Fruit fly (Drosophila melanogaster) whole organism, embryonic: ENCODE measurements around the gene MESR6.

Experiments used
- BtbVII ChIP-seq: fragments of 200-800 bp; sonication (Bioruptor generic); optimal IDR thresholded peaks from 3 replicates; lab custom pipeline; 2017; ENCODE audit warnings: missing biosample characterization, mild to moderate bottlenecking, missing genetic modification characterization
- CG1024 ChIP-seq: fragments of 200-800 bp; sonication (Bioruptor generic); IDR thresholded peaks from 2 replicates; pipeline ENCODE4 v1.3.6; 2022; ENCODE audit warnings: missing biosample characterization, missing genetic modification characterization
- CG13624 ChIP-seq: fragments of 200-800 bp; sonication (Bioruptor generic); optimal IDR thresholded peaks from 2 replicates; lab custom pipeline; 2016; ENCODE audit warnings: missing biosample characterization, missing genetic modification characterization
- CG1529 ChIP-seq: fragments of 200-800 bp; sonication (Bioruptor generic); optimal IDR thresholded peaks from 3 replicates; lab custom pipeline; 2018; ENCODE audit warnings: missing biosample characterization, missing genetic modification characterization
- CG15479 ChIP-seq: fragments of 200-800 bp; sonication (Bioruptor generic); optimal IDR thresholded peaks from 3 replicates; lab custom pipeline; 2019; ENCODE audit warnings: missing biosample characterization, mild to moderate bottlenecking, missing genetic modification characterization, moderate library complexity
- CG1603 ChIP-seq: fragments of 200-800 bp; sonication (Bioruptor generic); optimal IDR thresholded peaks from 2 replicates; lab custom pipeline; 2019; ENCODE audit warnings: missing biosample characterization, mild to moderate bottlenecking, missing genetic modification characterization, moderate library complexity
- CG1647 ChIP-seq: fragments of 200-800 bp; sonication (Bioruptor generic); optimal IDR thresholded peaks from 3 replicates; lab custom pipeline; 2016; ENCODE audit warnings: missing biosample characterization, missing genetic modification characterization
- CG16813 ChIP-seq: fragments of 200-800 bp; sonication (Bioruptor generic); IDR thresholded peaks from 3 replicates; pipeline ENCODE4 v1.3.6; 2022; ENCODE audit warnings: missing biosample characterization, missing genetic modification characterization; ENCODE audit not compliant: partially characterized antibody
- CG2678 ChIP-seq: fragments of 200-800 bp; sonication (Bioruptor generic); optimal IDR thresholded peaks from 3 replicates; lab custom pipeline; 2019; ENCODE audit warnings: missing biosample characterization, mild to moderate bottlenecking, missing genetic modification characterization, moderate library complexity
- CG2875 ChIP-seq: fragments of 200-800 bp; sonication (Bioruptor generic); optimal IDR thresholded peaks from 2 replicates; lab custom pipeline; 2017; ENCODE audit warnings: missing biosample characterization, mild to moderate bottlenecking, missing genetic modification characterization, missing genetic modification reagents
- CG31224 ChIP-seq: fragments of 200-800 bp; sonication (Bioruptor generic); IDR thresholded peaks from 2 replicates; pipeline ENCODE4 v1.3.6; 2022; ENCODE audit warnings: missing biosample characterization, missing genetic modification characterization
- CG4617 ChIP-seq: fragments of 200-800 bp; sonication (Bioruptor generic); optimal IDR thresholded peaks from 3 replicates; lab custom pipeline; 2016; ENCODE audit warnings: missing biosample characterization, missing genetic modification characterization, borderline replicate concordance
- CG7372 ChIP-seq: fragments of 200-800 bp; sonication (Bioruptor generic); IDR thresholded peaks from 2 replicates; pipeline ENCODE4 v1.3.6; 2022; ENCODE audit warnings: missing biosample characterization, missing genetic modification characterization
- CG7963 ChIP-seq: fragments of 200-800 bp; sonication (Bioruptor generic); IDR thresholded peaks from 3 replicates; pipeline ENCODE4 v1.3.6; 2022; ENCODE audit warnings: missing biosample characterization, missing genetic modification characterization; ENCODE audit not compliant: partially characterized antibody
- CG9437 ChIP-seq: fragments of 200-800 bp; sonication (Bioruptor generic); optimal IDR thresholded peaks from 2 replicates; lab custom pipeline; 2018; ENCODE audit warnings: missing biosample characterization, mild to moderate bottlenecking, missing genetic modification characterization
- Dad ChIP-seq: fragments of 200-800 bp; sonication (Bioruptor generic); optimal IDR thresholded peaks from 3 replicates; lab custom pipeline; 2016; ENCODE audit warnings: missing biosample characterization, missing genetic modification characterization
- Dip3 ChIP-seq: fragments of 200-800 bp; sonication (Bioruptor generic); optimal IDR thresholded peaks from 3 replicates; lab custom pipeline; 2016; ENCODE audit warnings: missing biosample characterization, missing genetic modification characterization
- Drgx ChIP-seq: fragments of 200-800 bp; sonication (Bioruptor generic); IDR thresholded peaks from 2 replicates; pipeline ENCODE4 v1.3.6; 2022; ENCODE audit warnings: missing biosample characterization, missing genetic modification characterization
- E2f2 ChIP-seq: fragments of 200-800 bp; sonication (Bioruptor generic); IDR thresholded peaks from 2 replicates; pipeline ENCODE4 v1.3.6; 2022; ENCODE audit warnings: missing biosample characterization, missing genetic modification characterization
- H15 ChIP-seq: fragments of 200-800 bp; sonication (Bioruptor generic); IDR thresholded peaks from 3 replicates; pipeline ENCODE4 v1.3.6; 2022; ENCODE audit warnings: missing biosample characterization, missing genetic modification characterization
- Lhr ChIP-seq: fragments of 200-800 bp; sonication (Bioruptor generic); optimal IDR thresholded peaks from 3 replicates; lab custom pipeline; 2017; ENCODE audit warnings: mild to moderate bottlenecking, missing biosample characterization, missing genetic modification reagents, missing genetic modification characterization
- NK7.1 ChIP-seq: fragments of 200-800 bp; sonication (Bioruptor generic); optimal IDR thresholded peaks from 3 replicates; lab custom pipeline; 2016; ENCODE audit warnings: missing biosample characterization, missing genetic modification characterization
- Vsx1 ChIP-seq: fragments of 200-800 bp; sonication (Bioruptor generic); optimal IDR thresholded peaks from 2 replicates; lab custom pipeline; 2017; ENCODE audit warnings: missing biosample characterization, mild to moderate bottlenecking, missing genetic modification characterization, missing genetic modification reagents
- ac ChIP-seq: fragments of 200-800 bp; sonication (Bioruptor generic); optimal IDR thresholded peaks from 3 replicates; lab custom pipeline; 2017; ENCODE audit warnings: missing biosample characterization, mild to moderate bottlenecking, missing genetic modification characterization
- cad ChIP-seq: fragments of >200 bp; optimal IDR thresholded peaks from 2 replicates; lab custom pipeline; 2017; ENCODE audit warnings: missing biosample characterization, missing genetic modification characterization
- ci ChIP-seq: fragments of 200-800 bp; sonication (Bioruptor generic); IDR thresholded peaks from 3 replicates; pipeline ENCODE4 v1.3.6; 2022; ENCODE audit warnings: missing biosample characterization, missing genetic modification characterization
- danr ChIP-seq: fragments of 200-800 bp; sonication (Bioruptor generic); IDR thresholded peaks from 2 replicates; pipeline ENCODE4 v1.3.6; 2022; ENCODE audit warnings: missing biosample characterization, missing genetic modification characterization
- dimm ChIP-seq: fragments of 200-800 bp; sonication (Bioruptor generic); IDR thresholded peaks from 2 replicates; pipeline ENCODE4 v1.3.6; 2022; ENCODE audit warnings: missing biosample characterization, missing genetic modification characterization
- dmrt99B ChIP-seq: fragments of 200-800 bp; sonication (Bioruptor generic); optimal IDR thresholded peaks from 2 replicates; lab custom pipeline; 2018; ENCODE audit warnings: missing biosample characterization, mild to moderate bottlenecking, missing genetic modification characterization, moderate library complexity
- exex ChIP-seq: fragments of 200-800 bp; sonication (Bioruptor generic); optimal IDR thresholded peaks from 4 replicates; lab custom pipeline; 2018; ENCODE audit warnings: missing biosample characterization, mild to moderate bottlenecking, missing genetic modification characterization, moderate library complexity
- fru ChIP-seq: fragments of >200 bp; optimal IDR thresholded peaks from 2 replicates; lab custom pipeline; 2017
- ind ChIP-seq: fragments of 200-800 bp; sonication (Bioruptor generic); optimal IDR thresholded peaks from 3 replicates; lab custom pipeline; 2016; ENCODE audit warnings: missing biosample characterization, missing genetic modification characterization
- jing ChIP-seq: fragments of 200-800 bp; sonication (Bioruptor generic); optimal IDR thresholded peaks from 2 replicates; lab custom pipeline; 2018; ENCODE audit warnings: missing biosample characterization, mild to moderate bottlenecking, missing genetic modification characterization
- mam ChIP-seq: fragments of 200-800 bp; sonication (Bioruptor generic); optimal IDR thresholded peaks from 3 replicates; lab custom pipeline; 2016; ENCODE audit warnings: missing biosample characterization, missing genetic modification characterization
- pan ChIP-seq, 4 experiments: fragments of >200 bp in 3 of 4; fragments of 200-800 bp in 1 of 4; sonication (Bioruptor generic) in 1 of 4; optimal IDR thresholded peaks in 3 of 4; IDR thresholded peaks in 1 of 4; 2 replicates each; pipeline versions ENCODE4 v1.3.6 to Lab custom; 2017 to 2022; ENCODE audit warnings: missing biosample characterization in 2 of 4, missing genetic modification characterization in 2 of 4, mixed read lengths in 1 of 4
- pros ChIP-seq: fragments of 200-800 bp; sonication (Bioruptor generic); optimal IDR thresholded peaks from 3 replicates; lab custom pipeline; 2019; ENCODE audit warnings: missing biosample characterization, mild to moderate bottlenecking, missing genetic modification characterization, moderate library complexity
- psq ChIP-seq: fragments of 200-800 bp; sonication (Bioruptor generic); optimal IDR thresholded peaks from 2 replicates; lab custom pipeline; 2017; ENCODE audit warnings: missing biosample characterization, missing genetic modification characterization
- ro ChIP-seq: fragments of 200-800 bp; sonication (Bioruptor generic); IDR thresholded peaks from 2 replicates; pipeline ENCODE4 v1.3.6; 2022; ENCODE audit warnings: missing biosample characterization, missing genetic modification characterization
- sim ChIP-seq: fragments of 200-800 bp; sonication (Bioruptor generic); IDR thresholded peaks from 2 replicates; pipeline ENCODE4 v1.3.6; 2022; ENCODE audit warnings: missing biosample characterization, missing genetic modification characterization
- sna ChIP-seq: fragments of 200-800 bp; sonication (Bioruptor generic); IDR thresholded peaks from 2 replicates; pipeline ENCODE4 v1.3.6; 2022; ENCODE audit warnings: missing biosample characterization, missing genetic modification characterization; ENCODE audit not compliant: partially characterized antibody
- so ChIP-seq: fragments of 200-800 bp; sonication (Bioruptor generic); IDR thresholded peaks from 3 replicates; pipeline ENCODE4 v1.3.6; 2022; ENCODE audit warnings: missing biosample characterization, missing genetic modification characterization
- tap ChIP-seq: fragments of 200-800 bp; optimal IDR thresholded peaks from 3 replicates; lab custom pipeline; 2019; ENCODE audit warnings: missing biosample characterization, mild to moderate bottlenecking, missing genetic modification characterization, moderate library complexity
- tna ChIP-seq: fragments of 200-800 bp; sonication (Bioruptor generic); IDR thresholded peaks from 2 replicates; pipeline ENCODE4 v1.3.6; 2022; ENCODE audit warnings: missing biosample characterization, missing genetic modification characterization; ENCODE audit not compliant: partially characterized antibody
- twi ChIP-seq: fragments of 200-800 bp; optimal IDR thresholded peaks from 2 replicates; lab custom pipeline; 2019; ENCODE audit warnings: missing biosample characterization, mild to moderate bottlenecking, missing genetic modification characterization, moderate library complexity
- zen ChIP-seq: fragments of 200-800 bp; sonication (Bioruptor generic); optimal IDR thresholded peaks from 3 replicates; lab custom pipeline; 2018; ENCODE audit warnings: missing biosample characterization, mild to moderate bottlenecking, missing genetic modification characterization, moderate library complexity
- zen2 ChIP-seq: fragments of 200-800 bp; sonication (Bioruptor generic); IDR thresholded peaks from 3 replicates; pipeline ENCODE4 v1.3.6; 2022; ENCODE audit warnings: missing biosample characterization, missing genetic modification characterization; ENCODE audit not compliant: partially characterized antibody
- zfh2 ChIP-seq: fragments of 200-800 bp; sonication (Bioruptor generic); optimal IDR thresholded peaks from 2 replicates; lab custom pipeline; 2016; ENCODE audit warnings: missing biosample characterization, missing genetic modification characterization

MESR6 gene

DNA sequence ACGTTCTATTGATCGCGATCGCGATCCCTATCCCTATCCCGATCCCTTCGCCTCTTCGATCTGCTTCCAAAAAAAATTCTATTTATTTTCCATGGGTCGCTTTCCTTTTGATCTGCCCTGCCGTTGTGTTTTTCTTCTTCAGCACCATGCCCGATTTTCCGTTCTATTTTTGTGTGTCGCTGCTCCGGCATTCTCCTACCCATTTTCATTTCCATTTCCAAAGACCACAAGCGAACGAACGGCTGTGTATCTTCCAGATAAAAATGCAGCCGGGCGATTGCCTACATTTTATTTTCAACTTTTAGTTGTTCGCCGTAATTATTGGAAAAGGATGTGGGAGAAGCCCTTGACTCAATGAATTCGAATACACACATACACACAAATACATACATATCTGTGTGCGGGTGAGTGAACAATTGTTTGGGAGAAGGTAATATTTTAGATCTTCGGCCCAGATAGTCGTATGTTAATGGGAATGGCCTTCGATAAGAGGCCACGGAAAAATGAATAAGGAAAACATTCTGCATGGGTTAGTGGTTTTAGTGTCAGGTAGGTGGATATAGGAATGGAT is 48.9 kb upstream of the MESR6 start (continued):
- TF ChIP-seq Vsx1 (GFP tag; lab: Kevin White, UChicago) (no peak), mam (no peak), so (GFP tag; lab: Robert Waterston, UW) (no peak), dmrt99B (tag; lab: Kevin White, UChicago) (no peak), pros (GFP tag; lab: Kevin White, UChicago) (peak; percentile 69), twi (tag; lab: Kevin White, UChicago) (peak; percentile 72)

DNA sequence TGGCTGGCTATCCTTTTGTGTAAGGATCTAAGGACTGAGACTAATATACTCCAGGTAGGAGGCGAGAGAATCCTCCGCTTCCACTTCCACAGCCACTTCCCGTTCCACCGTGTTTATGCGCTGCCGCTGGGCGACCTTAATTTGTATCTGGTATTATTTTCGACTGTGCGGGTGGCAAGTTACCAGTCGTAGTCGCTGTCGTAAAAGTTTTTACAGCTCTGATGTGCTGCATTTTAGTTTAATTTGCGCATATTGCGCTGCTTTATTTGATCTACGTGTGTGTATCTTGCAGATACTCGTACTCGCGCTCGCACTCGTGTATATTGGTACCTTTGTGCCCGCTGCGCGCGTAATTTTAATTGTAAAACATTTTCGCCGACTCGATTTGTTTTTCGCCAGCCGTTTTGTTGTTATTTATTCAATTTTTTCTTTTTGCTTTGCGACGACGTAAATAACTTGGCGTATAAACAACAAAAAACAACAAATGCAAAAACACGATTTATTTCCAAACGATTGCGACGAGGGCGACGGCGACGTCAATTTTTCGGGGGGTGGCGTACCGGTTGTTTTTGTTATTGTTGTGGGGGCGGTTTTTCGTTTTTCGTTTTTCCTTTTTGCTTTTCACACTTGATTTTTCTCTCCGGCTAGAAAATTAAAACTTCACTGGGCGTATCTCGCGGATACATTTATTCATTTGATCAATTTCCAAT is 47.7 kb upstream of the MESR6 start:
- TF ChIP-seq zen (peak; percentile 22), ac (GFP tag; lab: Kevin White, UChicago) (no peak), E2f2 (GFP tag; lab: Robert Waterston, UW) (0 out of 2 replicates have a peak, but pooled peaks have one; percentile 6), tap (tag; lab: Kevin White, UChicago) (no peak), Dip3 (GFP tag; lab: Kevin White, UChicago) (no peak), CG1529 (no peak), CG1024 (GFP tag; lab: Robert Waterston, UW) (no peak), CG1603 (tag; lab: Kevin White, UChicago) (no peak), jing (GFP tag; lab: Kevin White, UChicago) (no peak), Drgx (GFP tag; lab: Robert Waterston, UW) (peak; percentile 8; the same call in 1 of the 2 replicates), Lhr (GFP tag; lab: Kevin White, UChicago) (no peak), BtbVII (GFP tag; lab: Kevin White, UChicago) (no peak), zfh2 (GFP tag; lab: Kevin White, UChicago) (no peak), tna (GFP tag; lab: Robert Waterston, UW) (0 out of 2 replicates have a peak, but pooled peaks have one; percentile 53), sna (GFP tag; lab: Robert Waterston, UW) (0 out of 2 replicates have a peak, but pooled peaks have one; percentile 30), CG13624 (GFP tag; lab: Kevin White, UChicago) (no peak), exex (tag; lab: Kevin White, UChicago) (no peak), ro (GFP tag; lab: Robert Waterston, UW) (no peak), NK7.1 (GFP tag; lab: Kevin White, UChicago) (peak; percentile 14), CG2875 (GFP tag; lab: Kevin White, UChicago) (no peak), zen2 (GFP tag; lab: Robert Waterston, UW) (no peak), sim (GFP tag; lab: Robert Waterston, UW) (0 out of 2 replicates have a peak, but pooled peaks have one; percentile 25), CG7372 (GFP tag; lab: Robert Waterston, UW) (no peak), psq (GFP tag; lab: Kevin White, UChicago) (no peak), CG4617 (GFP tag; lab: Kevin White, UChicago) (no peak), Dad (no peak), fru (lab: Kevin White, UChicago) (no peak), dimm (no peak), CG16813 (0 out of 3 replicates have a peak, but pooled peaks have one; percentile 16), cad (GFP tag; lab: Kevin White, UChicago) (peak; percentile 84), H15 (GFP tag; lab: Robert Waterston, UW) (no peak), CG15479 (GFP tag; lab: Kevin White, UChicago) (peak; percentile 82), CG7963 (GFP tag; lab: Robert Waterston, UW) (no peak), ci (GFP tag; lab: Robert Waterston, UW) (no peak), danr (no peak), ind (GFP tag; lab: Kevin White, UChicago) (no peak), CG31224 (GFP tag; lab: Robert Waterston, UW) (0 out of 2 replicates have a peak, but pooled peaks have one; percentile 46), CG9437 (GFP tag; lab: Kevin White, UChicago) (no peak), CG2678 (tag; lab: Kevin White, UChicago) (no peak), CG1647 (GFP tag; lab: Kevin White, UChicago) (no peak), pan (optimal IDR thresholded peaks at IDR 0.05; lab: Kevin White, UChicago) (no peak), pan (GFP tag; optimal IDR thresholded peaks at IDR 0.05 in 1 of 2, IDR thresholded peaks at IDR 0.05 in 1 of 2) (no peak)
